Fruit fly (Drosophila melanogaster): Measurements from ENCODE around the gene mei-217.

dm6 chrX:17142940-17143534, at the start of gene mei-217, which contains the start of gene mei-218:
- TF ChIP-seq Ravus (GFP tag; IDR thresholded peaks at IDR 0.05) (no peak), CG18764 (GFP tag; optimal IDR thresholded peaks at IDR 0.05) (no peak), bbx (GFP tag; IDR thresholded peaks at IDR 0.05; ENCODE audit: partially characterized antibody) (peak; percentile 71), Ada2b (GFP tag; IDR thresholded peaks at IDR 0.05) (no peak), bsh (GFP tag; optimal IDR thresholded peaks at IDR 0.05) (no peak), HLH54F (GFP tag; optimal IDR thresholded peaks at IDR 0.05) (no peak), pum (GFP tag; optimal IDR thresholded peaks at IDR 0.05) (no peak), run (tag; optimal IDR thresholded peaks at IDR 0.05) (no peak), ATbp (GFP tag; optimal IDR thresholded peaks at IDR 0.05) (no peak)
